Worm (Caenorhabditis elegans): ENCODE data around the gene C13A10.2.

Gene C13A10.2

DNA sequence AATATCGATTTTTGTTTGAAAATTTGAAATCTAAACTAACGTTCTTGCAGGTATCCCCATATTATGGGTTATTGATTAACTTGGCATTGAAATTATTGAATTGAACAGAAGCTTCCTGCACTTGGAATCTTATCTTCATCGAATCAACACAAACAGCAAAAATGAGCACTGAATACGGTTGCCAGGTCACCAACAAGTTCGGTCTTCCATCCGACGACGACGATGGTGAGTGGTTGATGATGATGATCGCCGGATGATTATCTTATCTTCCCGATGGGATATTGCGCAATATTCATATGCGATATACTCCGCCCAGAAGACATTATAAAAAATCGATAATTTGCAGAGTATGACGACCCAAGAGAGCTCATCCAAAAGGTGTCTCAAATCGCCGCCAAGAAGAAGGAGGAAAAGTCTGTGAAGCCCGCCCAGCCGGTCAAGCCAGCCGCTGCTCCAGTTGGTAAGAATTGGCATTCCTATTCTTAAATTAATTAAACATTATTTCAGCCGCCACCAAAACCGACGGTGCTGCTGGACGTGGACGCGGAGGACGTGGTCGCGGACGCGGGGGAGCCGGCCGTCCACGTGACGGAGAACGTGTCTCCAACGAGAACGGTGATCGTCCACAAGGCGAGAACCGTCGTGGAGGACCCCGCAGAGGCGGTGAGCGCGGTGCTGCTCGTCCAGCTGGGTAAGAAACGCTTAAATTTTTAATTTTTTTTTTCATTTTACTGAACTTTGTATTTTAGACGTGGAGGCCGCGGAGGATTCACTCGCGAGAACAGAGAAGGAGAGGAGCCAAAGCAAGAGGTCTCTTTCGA, 36.6 kb downstream of the C13A10.2 start, which contains the start of gene vig-1:
vig-1 (plus strand) TSS at position 51 of the 821 bp plus-strand sequence.
- TF ChIP-seq hnd-1 (tag; optimal IDR thresholded peaks at IDR 0.05) (no peak), hmg-4 (GFP tag; optimal IDR thresholded peaks at IDR 0.05) (no peak), tbx-11 (GFP tag; IDR thresholded peaks at IDR 0.05) (no peak), scrt-1 (GFP tag; IDR thresholded peaks at IDR 0.05) (no peak), tbx-37 (GFP tag; conservative IDR thresholded peaks at IDR 0.05) (no peak), ets-7 (tag; optimal IDR thresholded peaks at IDR 0.05) (no peak), F13C5.2 (tag; optimal IDR thresholded peaks at IDR 0.05) (no peak), ama-1 (optimal IDR thresholded peaks at IDR 0.05) (no peak), pes-1 (GFP tag; IDR thresholded peaks at IDR 0.05) (no peak), sea-1 (GFP tag; conservative IDR thresholded peaks at IDR 0.05) (no peak), ceh-13 (GFP tag; optimal IDR thresholded peaks at IDR 0.05) (no peak), aly-1 (tag; optimal IDR thresholded peaks at IDR 0.05) (no peak), ceh-36 (tag; optimal IDR thresholded peaks at IDR 0.05) (no peak), hmbx-1 (tag; optimal IDR thresholded peaks at IDR 0.05) (no peak), B0310.2 (tag; optimal IDR thresholded peaks at IDR 0.05) (no peak), flt-1 (GFP tag; IDR thresholded peaks at IDR 0.05) (no peak), tra-4 (tag; optimal IDR thresholded peaks at IDR 0.05) (no peak)

DNA sequence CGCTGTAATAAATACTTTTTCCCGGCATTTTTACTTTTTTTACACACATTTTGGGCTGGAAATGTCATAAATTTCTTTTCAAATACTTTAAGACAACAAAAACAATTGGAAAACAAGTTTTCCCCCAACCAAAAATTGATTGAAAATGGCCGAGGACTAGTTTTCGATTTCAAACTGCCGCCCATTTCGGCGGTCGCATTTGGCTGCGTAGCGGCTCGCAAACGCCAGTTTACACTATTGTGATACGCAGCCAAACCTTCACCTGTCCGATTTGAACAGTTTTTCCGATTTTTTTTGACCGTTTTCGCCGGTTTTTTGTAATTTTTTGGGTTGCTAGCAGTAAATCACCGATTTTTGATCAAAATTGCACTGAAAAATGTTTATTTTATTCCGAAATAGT, 37.4 kb downstream of the C13A10.2 start:
- TF ChIP-seq hmg-4 (GFP tag; optimal IDR thresholded peaks at IDR 0.05) (peak; percentile 81), ets-7 (tag; optimal IDR thresholded peaks at IDR 0.05) (no peak), ceh-13 (GFP tag; optimal IDR thresholded peaks at IDR 0.05) (peak; percentile 23), tbx-37 (GFP tag; conservative IDR thresholded peaks at IDR 0.05) (0 out of 2 replicates have a peak, but pooled peaks have one; percentile 17), scrt-1 (GFP tag; IDR thresholded peaks at IDR 0.05) (no peak), aly-1 (tag; optimal IDR thresholded peaks at IDR 0.05) (no peak), ceh-36 (tag; optimal IDR thresholded peaks at IDR 0.05) (peak; percentile 49), hmbx-1 (tag; optimal IDR thresholded peaks at IDR 0.05) (peak; percentile 42), tra-4 (tag; optimal IDR thresholded peaks at IDR 0.05) (peak; percentile 38), sea-1 (GFP tag; conservative IDR thresholded peaks at IDR 0.05) (0 out of 2 replicates have a peak, but pooled peaks have one; percentile 48), B0310.2 (tag; optimal IDR thresholded peaks at IDR 0.05) (peak; percentile 52), F13C5.2 (tag; optimal IDR thresholded peaks at IDR 0.05) (peak; percentile 90), flt-1 (GFP tag; IDR thresholded peaks at IDR 0.05) (peak; percentile 64), pes-1 (GFP tag; IDR thresholded peaks at IDR 0.05) (peak; percentile 72), ama-1 (optimal IDR thresholded peaks at IDR 0.05) (peak; percentile 77), hnd-1 (tag; optimal IDR thresholded peaks at IDR 0.05) (peak; percentile 5), tbx-11 (GFP tag; IDR thresholded peaks at IDR 0.05) (0 out of 2 replicates have a peak, but pooled peaks have one; percentile 13)

DNA sequence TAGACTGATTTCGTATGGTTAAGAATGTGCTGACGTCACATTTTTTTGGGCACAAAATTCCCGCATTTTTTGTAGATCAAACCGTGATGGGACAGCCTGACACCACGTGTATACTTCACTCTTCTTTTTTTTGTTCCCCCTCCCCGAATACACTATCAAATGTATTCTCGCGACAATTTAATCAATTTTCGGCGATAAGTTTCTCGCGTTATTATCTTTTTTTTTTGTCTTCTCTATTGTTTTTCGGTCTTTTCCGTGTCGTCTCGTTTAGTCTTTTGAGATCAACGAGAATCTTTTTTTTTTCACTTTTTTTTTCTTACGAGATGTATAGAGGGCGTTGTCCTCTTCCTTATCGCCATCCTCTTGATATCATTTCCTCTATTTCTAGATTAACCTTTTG, 42.6 kb downstream of the C13A10.2 start:
- TF ChIP-seq tra-4 (tag; optimal IDR thresholded peaks at IDR 0.05), result no peak
- TF ChIP-seq sea-1 (GFP tag; conservative IDR thresholded peaks at IDR 0.05), result no peak
- TF ChIP-seq ceh-36 (tag; optimal IDR thresholded peaks at IDR 0.05), result no peak
- no peak for TF ChIP-seq B0310.2 (tag; optimal IDR thresholded peaks at IDR 0.05)
- no peak for TF ChIP-seq flt-1 (GFP tag; IDR thresholded peaks at IDR 0.05)
- no peak for TF ChIP-seq F13C5.2 (tag; optimal IDR thresholded peaks at IDR 0.05)
- no peak for TF ChIP-seq hnd-1 (tag; optimal IDR thresholded peaks at IDR 0.05)

DNA sequence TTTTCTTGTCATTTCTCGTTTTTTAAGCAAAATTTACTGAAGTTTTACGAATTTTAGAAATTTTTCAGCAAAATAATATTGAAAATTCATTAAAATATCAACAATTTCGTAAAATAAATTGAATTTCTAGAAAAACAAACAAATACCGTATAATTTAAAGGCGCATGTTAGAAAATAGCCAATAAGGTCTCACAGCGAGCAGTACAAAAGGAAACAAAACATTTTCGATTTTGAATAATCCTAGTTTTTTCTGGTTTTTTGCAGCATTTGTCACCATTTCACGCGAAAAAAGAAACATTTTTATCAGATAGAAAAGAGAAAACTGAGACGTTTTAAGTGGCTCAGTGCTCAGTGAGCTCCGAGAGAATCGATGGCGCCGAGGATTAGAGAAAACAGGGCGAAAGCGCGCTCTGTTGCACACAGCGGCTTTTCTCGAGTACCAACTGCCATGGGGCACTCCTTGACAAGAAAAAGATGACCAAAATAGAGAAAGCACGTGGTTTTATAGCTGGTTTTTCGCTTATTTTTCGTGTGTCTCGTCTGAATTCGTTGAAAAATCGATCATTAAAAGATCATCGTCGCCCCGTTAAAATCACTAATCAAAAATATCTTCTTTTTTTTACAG, 47.8 kb downstream of the C13A10.2 start, which contains the start of the genes alh-6 and fcho-1:
alh-6 (minus strand) TSS at position 242 of the 625 bp plus-strand sequence.
fcho-1 (plus strand) TSS at position 624 of the 625 bp plus-strand sequence.
- TF ChIP-seq F13C5.2 (tag; optimal IDR thresholded peaks at IDR 0.05), result no peak
- no peak for TF ChIP-seq tra-4 (tag; optimal IDR thresholded peaks at IDR 0.05)
- TF ChIP-seq hmbx-1 (tag; optimal IDR thresholded peaks at IDR 0.05), result no peak
- TF ChIP-seq hmg-4 (GFP tag; optimal IDR thresholded peaks at IDR 0.05), result no peak
- TF ChIP-seq tbx-37 (GFP tag; conservative IDR thresholded peaks at IDR 0.05), result no peak
- TF ChIP-seq tbx-11 (GFP tag; IDR thresholded peaks at IDR 0.05), result no peak
- no peak for TF ChIP-seq flt-1 (GFP tag; IDR thresholded peaks at IDR 0.05)
- no peak for TF ChIP-seq aly-1 (tag; optimal IDR thresholded peaks at IDR 0.05)
- TF ChIP-seq ceh-36 (tag; optimal IDR thresholded peaks at IDR 0.05), result no peak
- no peak for TF ChIP-seq hnd-1 (tag; optimal IDR thresholded peaks at IDR 0.05)
- no peak for TF ChIP-seq ama-1 (optimal IDR thresholded peaks at IDR 0.05)
- no peak for TF ChIP-seq pes-1 (GFP tag; IDR thresholded peaks at IDR 0.05)

All from whole organism, early embryonic.